Fruit fly (Drosophila melanogaster) whole organism, embryonic: Measurements from ENCODE around the gene Crg-1.

ENCODE experiments used
- Atf-2 ChIP-seq: fragments of 200-800 bp; sonication (Bioruptor generic); optimal IDR thresholded peaks from 2 replicates; lab custom pipeline; 2016; ENCODE audit warnings: missing biosample characterization, missing genetic modification characterization
- Awh ChIP-seq: fragments of 200-800 bp; sonication (Bioruptor generic); IDR thresholded peaks from 2 replicates; pipeline ENCODE4, ENCODE4 v1.3.6; 2022; ENCODE audit warnings: missing biosample characterization, missing genetic modification characterization
- Bgb ChIP-seq: fragments of 200-800 bp; sonication (Bioruptor generic); IDR thresholded peaks from 2 replicates; pipeline ENCODE4 v1.3.6; 2022; ENCODE audit warnings: missing biosample characterization, missing genetic modification characterization; ENCODE audit not compliant: partially characterized antibody
- CG10209 ChIP-seq: fragments of 200-800 bp; sonication (Bioruptor generic); optimal IDR thresholded peaks from 3 replicates; lab custom pipeline; 2017; ENCODE audit warnings: missing biosample characterization, mild to moderate bottlenecking, missing genetic modification characterization, missing genetic modification reagents
- CG10543 ChIP-seq: fragments of 200-800 bp; sonication (Bioruptor generic); optimal IDR thresholded peaks from 3 replicates; lab custom pipeline; 2017; ENCODE audit warnings: missing biosample characterization, mild to moderate bottlenecking, missing genetic modification characterization, moderate library complexity
- CG10979 ChIP-seq: fragments of 200-800 bp; sonication (Bioruptor generic); optimal IDR thresholded peaks from 2 replicates; lab custom pipeline; 2018; ENCODE audit warnings: missing biosample characterization, mild to moderate bottlenecking, missing genetic modification characterization, moderate library complexity
- CG12391 ChIP-seq: fragments of 200-800 bp; sonication (Bioruptor generic); optimal IDR thresholded peaks from 3 replicates; lab custom pipeline; 2018; ENCODE audit warnings: missing biosample characterization, mild to moderate bottlenecking, missing genetic modification characterization, moderate library complexity
- CG17328 ChIP-seq: fragments of 200-800 bp; sonication (Bioruptor generic); IDR thresholded peaks from 2 replicates; pipeline ENCODE4 v1.3.6; 2022; ENCODE audit warnings: missing biosample characterization, missing genetic modification characterization
- CG18476 ChIP-seq: fragments of 200-800 bp; sonication (Bioruptor generic); optimal IDR thresholded peaks from 2 replicates; lab custom pipeline; 2016; ENCODE audit warnings: missing biosample characterization, mild to moderate bottlenecking, missing genetic modification characterization
- CG2199 ChIP-seq: fragments of 200-800 bp; sonication (Bioruptor generic); IDR thresholded peaks from 3 replicates; pipeline ENCODE4 v1.3.6; 2022; ENCODE audit warnings: missing biosample characterization, missing genetic modification characterization
- CG2678 ChIP-seq: fragments of 200-800 bp; sonication (Bioruptor generic); optimal IDR thresholded peaks from 3 replicates; lab custom pipeline; 2019; ENCODE audit warnings: missing biosample characterization, mild to moderate bottlenecking, missing genetic modification characterization, moderate library complexity
- CG2875 ChIP-seq: fragments of 200-800 bp; sonication (Bioruptor generic); optimal IDR thresholded peaks from 2 replicates; lab custom pipeline; 2017; ENCODE audit warnings: missing biosample characterization, mild to moderate bottlenecking, missing genetic modification characterization, missing genetic modification reagents
- CG34376 ChIP-seq: fragments of 200-800 bp; sonication (Bioruptor generic); optimal IDR thresholded peaks from 2 replicates; lab custom pipeline; 2018; ENCODE audit warnings: missing biosample characterization, mild to moderate bottlenecking, missing genetic modification characterization
- CG4820 ChIP-seq: fragments of 200-800 bp; sonication (Bioruptor generic); optimal IDR thresholded peaks from 3 replicates; lab custom pipeline; 2016; ENCODE audit warnings: missing biosample characterization, missing genetic modification characterization
- CG6854 ChIP-seq: fragments of 200-800 bp; sonication (Bioruptor generic); optimal IDR thresholded peaks from 3 replicates; lab custom pipeline; 2017; ENCODE audit warnings: missing biosample characterization, mild to moderate bottlenecking, missing genetic modification characterization
- CG7357 ChIP-seq: fragments of 200-800 bp; sonication (Bioruptor generic); IDR thresholded peaks from 3 replicates; pipeline ENCODE4 v1.3.6; 2022; ENCODE audit warnings: missing biosample characterization, missing genetic modification characterization
- CG8089 ChIP-seq: fragments of 200-800 bp; sonication (Bioruptor generic); optimal IDR thresholded peaks from 3 replicates; lab custom pipeline; 2016; ENCODE audit warnings: missing biosample characterization, missing genetic modification characterization
- CG9876 ChIP-seq: fragments of 200-800 bp; sonication (Bioruptor generic); optimal IDR thresholded peaks from 2 replicates; lab custom pipeline; 2016; ENCODE audit warnings: missing biosample characterization, missing genetic modification characterization
- D19A ChIP-seq: fragments of 200-800 bp; optimal IDR thresholded peaks from 3 replicates; lab custom pipeline; 2019; ENCODE audit warnings: missing biosample characterization, mild to moderate bottlenecking, missing genetic modification characterization, moderate library complexity
- Dbx ChIP-seq: fragments of 200-800 bp; sonication (Bioruptor generic); IDR thresholded peaks from 3 replicates; pipeline ENCODE4 v1.3.6; 2022; ENCODE audit warnings: missing biosample characterization, missing genetic modification characterization
- Dip3 ChIP-seq: fragments of 200-800 bp; sonication (Bioruptor generic); optimal IDR thresholded peaks from 3 replicates; lab custom pipeline; 2016; ENCODE audit warnings: missing biosample characterization, missing genetic modification characterization
- Doc3 ChIP-seq: fragments of 200-800 bp; sonication (Bioruptor generic); IDR thresholded peaks from 3 replicates; pipeline ENCODE4 v1.3.6; 2022; ENCODE audit warnings: missing biosample characterization, missing genetic modification characterization; ENCODE audit not compliant: partially characterized antibody
- Dref ChIP-seq: fragments of 200-800 bp; sonication (Bioruptor generic); IDR thresholded peaks from 2 replicates; pipeline ENCODE4 v1.3.6; 2022; ENCODE audit warnings: missing biosample characterization, missing genetic modification characterization
- Gsc ChIP-seq: fragments of 200-800 bp; sonication (Bioruptor generic); IDR thresholded peaks from 2 replicates; pipeline ENCODE4 v1.3.6; 2022; ENCODE audit warnings: missing biosample characterization, missing genetic modification characterization
- HLH4C ChIP-seq: fragments of 200-800 bp; sonication (Bioruptor generic); IDR thresholded peaks from 3 replicates; pipeline ENCODE4 v1.3.6; 2022; ENCODE audit warnings: missing biosample characterization, missing genetic modification characterization; ENCODE audit not compliant: partially characterized antibody
- Hmr ChIP-seq: fragments of 200-800 bp; sonication (Bioruptor generic); optimal IDR thresholded peaks from 3 replicates; lab custom pipeline; 2017; ENCODE audit warnings: mild to moderate bottlenecking, missing biosample characterization, missing genetic modification reagents, missing genetic modification characterization
- Med ChIP-seq: fragments of 200-800 bp; sonication (Bioruptor generic); peaks from one replicate; lab custom pipeline; 2016; ENCODE audit warnings: missing biosample characterization, missing genetic modification characterization, mild to moderate bottlenecking, inconsistent platforms, moderate library complexity
- PHDP ChIP-seq: fragments of 200-800 bp; sonication (Bioruptor generic); optimal IDR thresholded peaks from 3 replicates; lab custom pipeline; 2018; ENCODE audit warnings: missing biosample characterization, mild to moderate bottlenecking, missing genetic modification characterization, moderate library complexity
- Six4 ChIP-seq: fragments of 200-800 bp; sonication (Bioruptor generic); optimal IDR thresholded peaks from 2 replicates; lab custom pipeline; 2016; ENCODE audit warnings: missing biosample characterization, missing genetic modification characterization
- Sox102F ChIP-seq: fragments of 200-800 bp; sonication (Bioruptor generic); optimal IDR thresholded peaks from 2 replicates; lab custom pipeline; 2018; ENCODE audit warnings: missing biosample characterization, mild to moderate bottlenecking, missing genetic modification characterization, moderate library complexity
- Sry-β ChIP-seq: fragments of 200-800 bp; sonication (Bioruptor generic); optimal IDR thresholded peaks from 2 replicates; lab custom pipeline; 2018; ENCODE audit warnings: missing biosample characterization, mild to moderate bottlenecking, missing genetic modification characterization, moderate library complexity
- Usf ChIP-seq: fragments of 200-800 bp; sonication (Bioruptor generic); optimal IDR thresholded peaks from 2 replicates; lab custom pipeline; 2017; ENCODE audit warnings: missing genotype, missing biosample characterization, missing genetic modification characterization
- ac ChIP-seq: fragments of 200-800 bp; sonication (Bioruptor generic); optimal IDR thresholded peaks from 3 replicates; lab custom pipeline; 2017; ENCODE audit warnings: missing biosample characterization, mild to moderate bottlenecking, missing genetic modification characterization
- ase ChIP-seq: fragments of 200-800 bp; sonication (Bioruptor generic); IDR thresholded peaks from 3 replicates; pipeline ENCODE4 v1.3.6; 2022; ENCODE audit warnings: missing biosample characterization, missing genetic modification characterization
- bsh ChIP-seq, 2 experiments: fragments of 200-800 bp; sonication (Bioruptor generic); optimal IDR thresholded peaks; 2 replicates each; lab custom pipeline; 2017 to 2018; ENCODE audit warnings: mild to moderate bottlenecking in 2 of 2, missing biosample characterization in 2 of 2, missing genetic modification characterization in 2 of 2, moderate library complexity in 1 of 2
- cad ChIP-seq: fragments of >200 bp; optimal IDR thresholded peaks from 2 replicates; lab custom pipeline; 2017; ENCODE audit warnings: missing biosample characterization, missing genetic modification characterization
- chm ChIP-seq: fragments of 200-800 bp; sonication (Bioruptor generic); IDR thresholded peaks from 2 replicates; pipeline ENCODE4 v1.3.6; 2022; ENCODE audit warnings: missing biosample characterization, missing genetic modification characterization
- eyg ChIP-seq: fragments of 200-800 bp; sonication (Bioruptor generic); optimal IDR thresholded peaks from 3 replicates; lab custom pipeline; 2016; ENCODE audit warnings: missing biosample characterization, missing genetic modification characterization
- kah ChIP-seq: fragments of 200-800 bp; sonication (Bioruptor generic); optimal IDR thresholded peaks from 2 replicates; lab custom pipeline; 2018; ENCODE audit warnings: missing biosample characterization, mild to moderate bottlenecking, missing genetic modification characterization
- ken ChIP-seq: fragments of 200-800 bp; sonication (Bioruptor generic); IDR thresholded peaks from 3 replicates; pipeline ENCODE4 v1.3.6; 2022; ENCODE audit warnings: missing biosample characterization, missing genetic modification characterization
- luna ChIP-seq: fragments of 200-800 bp; sonication (Bioruptor generic); optimal IDR thresholded peaks from 2 replicates; lab custom pipeline; 2016; ENCODE audit warnings: missing biosample characterization, missing genetic modification characterization
- mld ChIP-seq: fragments of 200-800 bp; sonication (Bioruptor generic); IDR thresholded peaks from 3 replicates; pipeline ENCODE4 v1.3.6; 2022; ENCODE audit warnings: missing biosample characterization, missing genetic modification characterization; ENCODE audit not compliant: partially characterized antibody
- onecut ChIP-seq: fragments of 200-800 bp; sonication (Bioruptor generic); IDR thresholded peaks from 2 replicates; pipeline ENCODE4 v1.3.6; 2022; ENCODE audit warnings: missing biosample characterization, missing genetic modification characterization
- pita ChIP-seq: fragments of 200-800 bp; sonication (Bioruptor generic); optimal IDR thresholded peaks from 2 replicates; lab custom pipeline; 2017; ENCODE audit warnings: missing biosample characterization, mild to moderate bottlenecking, missing genetic modification characterization
- sens ChIP-seq: fragments of 200-800 bp; sonication (Bioruptor generic); peaks from one replicate; lab custom pipeline; 2016; ENCODE audit warnings: missing biosample characterization, missing genetic modification characterization
- sima ChIP-seq: fragments of 200-800 bp; sonication (Bioruptor generic); optimal IDR thresholded peaks from 2 replicates; lab custom pipeline; 2016; ENCODE audit warnings: missing biosample characterization, missing genetic modification characterization
- slbo ChIP-seq: fragments of 200-800 bp; sonication (Bioruptor generic); IDR thresholded peaks from 2 replicates; pipeline ENCODE4 v1.3.6; 2022; ENCODE audit warnings: missing biosample characterization, missing genetic modification characterization
- ssp ChIP-seq: fragments of 200-800 bp; sonication (Bioruptor generic); IDR thresholded peaks from 2 replicates; pipeline ENCODE4 v1.3.6; 2022; ENCODE audit warnings: missing biosample characterization, missing genetic modification characterization
- stwl ChIP-seq: fragments of 200-800 bp; sonication (Bioruptor generic); optimal IDR thresholded peaks from 3 replicates; lab custom pipeline; 2018; ENCODE audit warnings: missing biosample characterization, mild to moderate bottlenecking, missing genetic modification characterization, moderate library complexity
- tap ChIP-seq: fragments of 200-800 bp; optimal IDR thresholded peaks from 3 replicates; lab custom pipeline; 2019; ENCODE audit warnings: missing biosample characterization, mild to moderate bottlenecking, missing genetic modification characterization, moderate library complexity

The Crg-1 gene

DNA sequence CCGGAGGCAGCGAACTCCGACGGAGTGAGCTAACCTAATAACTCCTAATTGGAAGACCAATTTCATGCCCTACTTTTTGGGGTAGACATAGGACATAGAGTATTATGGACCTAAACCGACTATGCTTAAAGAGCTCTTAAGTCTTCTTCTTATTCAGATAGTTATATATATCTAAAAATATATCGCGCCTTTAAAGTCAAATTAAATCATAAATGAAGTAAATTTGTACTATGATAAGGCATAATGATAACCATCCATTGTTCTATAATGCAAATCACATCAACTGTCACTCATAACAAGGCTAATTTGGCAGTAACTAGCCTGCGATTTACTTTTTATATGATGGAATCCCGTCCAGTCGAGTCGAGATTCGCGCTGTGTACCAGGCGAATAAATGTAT is 45.5 kb upstream of the Crg-1 start:
- no peak for TF ChIP-seq Sry-β (GFP tag; lab: Kevin White, UChicago)
- TF ChIP-seq Six4 (GFP tag; lab: Kevin White, UChicago), result no peak
- TF ChIP-seq Dbx, result no peak
- TF ChIP-seq CG7357, result no peak
- TF ChIP-seq sens (GFP tag; lab: Kevin White, UChicago), result peak; percentile 18
- no peak for TF ChIP-seq ase (GFP tag; lab: Robert Waterston, UW)

DNA sequence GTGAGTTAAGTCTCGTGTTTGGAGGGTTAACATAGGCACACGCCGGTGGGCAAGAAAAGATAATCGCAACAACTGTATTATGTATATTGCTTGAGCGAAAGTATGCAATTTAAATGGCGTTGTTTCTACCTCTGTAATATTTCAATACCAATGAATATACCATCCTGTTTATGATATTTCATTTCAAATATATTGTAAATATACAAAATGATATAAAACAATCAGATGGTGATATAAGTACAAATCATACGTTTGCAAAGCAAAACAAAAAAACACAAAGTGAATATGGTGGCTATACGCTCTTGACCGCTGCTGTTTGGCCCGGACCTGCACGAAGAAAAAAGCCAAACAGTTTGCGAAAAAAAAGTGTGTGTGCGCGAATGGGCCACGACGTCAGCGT is 44.8 kb upstream of the Crg-1 start:
- TF ChIP-seq Gsc (GFP tag; lab: Robert Waterston, UW), result no peak
- peak; percentile 70 for TF ChIP-seq D19A (tag; lab: Kevin White, UChicago)
- peak; percentile 64 to 88 for TF ChIP-seq bsh (GFP tag; optimal IDR thresholded peaks at IDR 0.05; lab: Kevin White, UChicago)
- peak; percentile 1 for TF ChIP-seq CG34376
- TF ChIP-seq CG2199, result no peak
- peak; percentile 42 for TF ChIP-seq ssp
- peak; percentile 43 for TF ChIP-seq CG4820 (GFP tag; lab: Kevin White, UChicago)
- no peak for TF ChIP-seq Awh (GFP tag; lab: Robert Waterston, UW)
- TF ChIP-seq HLH4C (GFP tag; lab: Robert Waterston, UW), result no peak
- TF ChIP-seq CG18476, result peak; percentile 9
- no peak for TF ChIP-seq CG10543 (GFP tag; lab: Kevin White, UChicago)
- TF ChIP-seq Hmr, result peak; percentile 86
- TF ChIP-seq CG17328 (GFP tag; lab: Robert Waterston, UW), result peak; percentile 61; the same call in 1 of the 2 replicates
- TF ChIP-seq Dref (GFP tag; lab: Robert Waterston, UW), result no peak
- TF ChIP-seq mld (GFP tag; lab: Robert Waterston, UW), result no peak
- no peak for TF ChIP-seq CG9876
- TF ChIP-seq CG6854 (GFP tag; lab: Kevin White, UChicago), result peak; percentile 53
- peak; percentile 51 for TF ChIP-seq kah (GFP tag; lab: Kevin White, UChicago)
- no peak for TF ChIP-seq Bgb
- peak; percentile 86 for TF ChIP-seq CG2678 (tag; lab: Kevin White, UChicago)
- TF ChIP-seq sima (GFP tag; lab: Kevin White, UChicago), result no peak
- TF ChIP-seq CG2875 (GFP tag; lab: Kevin White, UChicago), result peak; percentile 34
- peak; percentile 78 for TF ChIP-seq Med (GFP tag; lab: Kevin White, UChicago)
- no peak for TF ChIP-seq eyg (GFP tag; lab: Kevin White, UChicago)
- no peak for TF ChIP-seq cad (GFP tag; lab: Kevin White, UChicago)
- TF ChIP-seq ken (GFP tag; lab: Robert Waterston, UW), result peak; percentile 49; the same call in 1 of the 3 replicates
- TF ChIP-seq chm, result no peak
- TF ChIP-seq luna (GFP tag; lab: Kevin White, UChicago), result no peak
- peak; percentile 76 for TF ChIP-seq slbo (GFP tag; lab: Robert Waterston, UW)
- TF ChIP-seq onecut (GFP tag; lab: Robert Waterston, UW), result peak; percentile 43
- no peak for TF ChIP-seq Six4 (GFP tag; lab: Kevin White, UChicago)
- peak; percentile 46 for TF ChIP-seq Usf
- peak; percentile 66 for TF ChIP-seq CG10979
- TF ChIP-seq Dip3, result peak; percentile 1
- no peak for TF ChIP-seq Atf-2
- TF ChIP-seq Sox102F (GFP tag; lab: Kevin White, UChicago), result peak; percentile 75
- no peak for TF ChIP-seq ac
- TF ChIP-seq PHDP (tag; lab: Kevin White, UChicago), result peak; percentile 80
- TF ChIP-seq CG10209 (GFP tag; lab: Kevin White, UChicago), result peak; percentile 70
- no peak for TF ChIP-seq CG8089 (GFP tag; lab: Kevin White, UChicago)
- TF ChIP-seq stwl (tag; lab: Kevin White, UChicago), result no peak
- peak; percentile 62 for TF ChIP-seq tap (tag; lab: Kevin White, UChicago)
- no peak for TF ChIP-seq Doc3
- TF ChIP-seq CG12391, result peak; percentile 79
- no peak for TF ChIP-seq pita (GFP tag; lab: Kevin White, UChicago)
